Worm (Caenorhabditis elegans) whole organism, L1 larva: ENCODE results near the gene scc-1.

Source experiments
- C16A3.4 ChIP-seq: fragments of 150-350 bp; optimal IDR thresholded peaks from 2 replicates; lab custom pipeline; 2014; ENCODE audit warnings: missing biosample characterization, missing genetic modification characterization
- C34B4.2 ChIP-seq: sonication (generic microtip); optimal IDR thresholded peaks from 2 replicates; lab custom pipeline; 2017; ENCODE audit warnings: mild to moderate bottlenecking, missing genetic modification characterization, missing compliant biosample characterization
- aha-1 ChIP-seq: fragments of 150-350 bp; optimal IDR thresholded peaks from 2 replicates; lab custom pipeline; 2014; ENCODE audit warnings: missing biosample characterization, missing genetic modification characterization
- alr-1 ChIP-seq: fragments of 200-800 bp; sonication (Bioruptor generic); optimal IDR thresholded peaks from 2 replicates; lab custom pipeline; 2018; ENCODE audit warnings: borderline replicate concordance, mild to moderate bottlenecking, missing genetic modification characterization, missing compliant biosample characterization
- aly-2 ChIP-seq: fragments of 150-350 bp; optimal IDR thresholded peaks from 2 replicates; lab custom pipeline; 2014; ENCODE audit warnings: missing biosample characterization, missing genetic modification characterization
- ama-1 ChIP-seq: fragments of 150-350 bp; optimal IDR thresholded peaks from 2 replicates; lab custom pipeline; 2014
- blmp-1 ChIP-seq: fragments of 150-350 bp; optimal IDR thresholded peaks from 2 replicates; lab custom pipeline; 2014; ENCODE audit warnings: missing biosample characterization, missing genetic modification characterization
- ceh-8 ChIP-seq: fragments of 200-800 bp; sonication (Bioruptor generic); optimal IDR thresholded peaks from 2 replicates; lab custom pipeline; 2018; ENCODE audit warnings: mild to moderate bottlenecking, missing genetic modification characterization, moderate library complexity, missing compliant biosample characterization
- dpl-1 ChIP-seq, 3 experiments: fragments of 150-350 bp in 2 of 3; sonication (generic microtip) in 1 of 3; optimal IDR thresholded peaks; 2 replicates each; lab custom pipeline; 2014 to 2017; ENCODE audit warnings: missing biosample characterization in 3 of 3, missing genetic modification characterization in 3 of 3, missing genetic modification reagents in 3 of 3
- dsc-1 ChIP-seq: sonication (generic microtip); optimal IDR thresholded peaks from 2 replicates; lab custom pipeline; 2016; ENCODE audit warnings: mild to moderate bottlenecking, missing genetic modification characterization, missing compliant biosample characterization
- efl-3 ChIP-seq: fragments of 200-800 bp; sonication (Bioruptor generic); optimal IDR thresholded peaks from 2 replicates; lab custom pipeline; 2018; ENCODE audit warnings: mild to moderate bottlenecking, missing genetic modification characterization, missing compliant biosample characterization
- egl-13 ChIP-seq: sonication (generic microtip); optimal IDR thresholded peaks from 2 replicates; lab custom pipeline; 2016; ENCODE audit warnings: missing genotype, missing genetic modification reagents, missing genetic modification characterization, missing compliant biosample characterization
- egl-27 ChIP-seq, 2 experiments: fragments of 150-350 bp in 1 of 2; sonication (generic microtip); optimal IDR thresholded peaks; 3 replicates each; lab custom pipeline; 2017 to 2018; ENCODE audit warnings: missing biosample characterization in 2 of 2, missing genetic modification characterization in 2 of 2, missing genetic modification reagents in 2 of 2
- elt-3 ChIP-seq, 6 experiments: fragments of 150-350 bp in 1 of 6; sonication (generic microtip); optimal IDR thresholded peaks; 2 replicates each; lab custom pipeline; 2017 to 2018; ENCODE audit warnings: missing biosample characterization in 6 of 6, missing genetic modification characterization in 6 of 6, inconsistent platforms in 1 of 6
- ets-5 ChIP-seq: fragments of 200-800 bp; sonication (Bioruptor generic); IDR thresholded peaks from 2 replicates; pipeline ENCODE4 v1.3.6; 2022; ENCODE audit warnings: missing genetic modification characterization, missing compliant biosample characterization
- fkh-10 ChIP-seq: sonication (generic microtip); optimal IDR thresholded peaks from 2 replicates; lab custom pipeline; 2017; ENCODE audit warnings: missing biosample characterization, missing genetic modification reagents, missing genetic modification characterization
- fkh-8 ChIP-seq: sonication (generic microtip); optimal IDR thresholded peaks from 2 replicates; lab custom pipeline; 2016; ENCODE audit warnings: mild to moderate bottlenecking, missing genetic modification characterization, missing compliant biosample characterization
- grh-1 ChIP-seq: fragments of 200-800 bp; sonication (Bioruptor generic); IDR thresholded peaks from 2 replicates; pipeline ENCODE4 v1.3.6; 2022; ENCODE audit warnings: missing genetic modification reagents, missing genetic modification characterization, missing compliant biosample characterization
- hlh-4 ChIP-seq: sonication (generic microtip); optimal IDR thresholded peaks from 2 replicates; lab custom pipeline; 2016; ENCODE audit warnings: mild to moderate bottlenecking, missing genetic modification characterization, missing compliant biosample characterization
- hpl-2 ChIP-seq: fragments of 150-350 bp; optimal IDR thresholded peaks from 2 replicates; lab custom pipeline; 2014; ENCODE audit warnings: missing biosample characterization, missing genetic modification reagents, missing genetic modification characterization
- irx-1 ChIP-seq: sonication (generic microtip); optimal IDR thresholded peaks from 2 replicates; lab custom pipeline; 2016; ENCODE audit warnings: missing genetic modification characterization, missing compliant biosample characterization
- isw-1 ChIP-seq: fragments of 200-800 bp; sonication (Bioruptor generic); IDR thresholded peaks from 2 replicates; pipeline ENCODE4 v1.3.6; 2022; ENCODE audit warnings: missing genetic modification characterization, missing compliant biosample characterization
- jun-1 ChIP-seq: fragments of 150-350 bp; optimal IDR thresholded peaks from 2 replicates; lab custom pipeline; 2014; ENCODE audit warnings: missing biosample characterization, missing genetic modification reagents, missing genetic modification characterization
- lin-13 ChIP-seq: fragments of 150-350 bp; optimal IDR thresholded peaks from 2 replicates; lab custom pipeline; 2014; ENCODE audit warnings: missing biosample characterization, missing genetic modification reagents, missing genetic modification characterization
- lin-14 ChIP-seq: fragments of 200-800 bp; sonication (Bioruptor generic); optimal IDR thresholded peaks from 2 replicates; lab custom pipeline; 2018; ENCODE audit warnings: mild to moderate bottlenecking, missing genetic modification characterization, moderate library complexity, missing compliant biosample characterization
- lin-35 ChIP-seq, 2 experiments: fragments of 150-350 bp; optimal IDR thresholded peaks; 2 replicates each; lab custom pipeline; 2014; ENCODE audit warnings: missing biosample characterization in 2 of 2, missing genetic modification characterization in 2 of 2, missing genetic modification reagents in 2 of 2
- lin-39 ChIP-seq: fragments of 150-350 bp; optimal IDR thresholded peaks from 2 replicates; lab custom pipeline; 2014; ENCODE audit warnings: missing biosample characterization, missing genetic modification reagents, missing genetic modification characterization
- lir-3 ChIP-seq: sonication (generic microtip); optimal IDR thresholded peaks from 2 replicates; lab custom pipeline; 2016; ENCODE audit warnings: mild to moderate bottlenecking, missing genetic modification characterization, moderate library complexity, missing compliant biosample characterization; ENCODE audit not compliant: poor library complexity
- mab-9 ChIP-seq: fragments of 200-800 bp; sonication (Bioruptor generic); IDR thresholded peaks from 2 replicates; pipeline ENCODE4 v1.3.6; 2022; ENCODE audit warnings: missing genetic modification reagents, missing genetic modification characterization, missing compliant biosample characterization
- mdl-1 ChIP-seq, 2 experiments: fragments of 150-350 bp; optimal IDR thresholded peaks; 2 replicates each; lab custom pipeline; 2014 to 2017; ENCODE audit warnings: missing biosample characterization in 2 of 2, missing genetic modification characterization in 2 of 2, inconsistent platforms in 1 of 2
- mef-2 ChIP-seq: fragments of 150-350 bp; optimal IDR thresholded peaks from 2 replicates; lab custom pipeline; 2014; ENCODE audit warnings: missing biosample characterization, missing genetic modification characterization
- mep-1 ChIP-seq: fragments of 150-350 bp; optimal IDR thresholded peaks from 2 replicates; lab custom pipeline; 2014; ENCODE audit warnings: missing biosample characterization, missing genetic modification characterization
- nhr-19 ChIP-seq: fragments of 200-800 bp; sonication (Bioruptor generic); conservative IDR thresholded peaks from 2 replicates; pipeline ENCODE4 v1.3.6; 2022; ENCODE audit warnings: missing genetic modification characterization, missing compliant biosample characterization
- nhr-20 ChIP-seq: sonication (generic microtip); optimal IDR thresholded peaks from 2 replicates; lab custom pipeline; 2016; ENCODE audit warnings: mild to moderate bottlenecking, missing genetic modification characterization, missing compliant biosample characterization
- nhr-237 ChIP-seq: fragments of 150-350 bp; optimal IDR thresholded peaks from 2 replicates; lab custom pipeline; 2014; ENCODE audit warnings: missing biosample characterization, missing genetic modification characterization
- nhr-47 ChIP-seq: sonication (generic microtip); optimal IDR thresholded peaks from 2 replicates; lab custom pipeline; 2016; ENCODE audit warnings: mild to moderate bottlenecking, missing genetic modification characterization, moderate library complexity, missing compliant biosample characterization
- nhr-71 ChIP-seq: sonication (generic microtip); optimal IDR thresholded peaks from 2 replicates; lab custom pipeline; 2016; ENCODE audit warnings: mild to moderate bottlenecking, missing genetic modification characterization, moderate library complexity, missing compliant biosample characterization
- nhr-85 ChIP-seq: sonication (generic microtip); peaks from one replicate; lab custom pipeline; 2016; ENCODE audit warnings: missing genetic modification characterization, inconsistent platforms, missing compliant biosample characterization
- nhr-90 ChIP-seq: sonication (generic microtip); optimal IDR thresholded peaks from 2 replicates; lab custom pipeline; 2016; ENCODE audit warnings: mild to moderate bottlenecking, missing genetic modification characterization, missing compliant biosample characterization; ENCODE audit not compliant: poor library complexity
- pax-3 ChIP-seq: fragments of 200-800 bp; sonication (Bioruptor generic); optimal IDR thresholded peaks from 2 replicates; lab custom pipeline; 2018; ENCODE audit warnings: mild to moderate bottlenecking, missing genetic modification characterization, moderate library complexity, missing compliant biosample characterization
- rnt-1 ChIP-seq: sonication (generic microtip); optimal IDR thresholded peaks from 2 replicates; lab custom pipeline; 2016; ENCODE audit warnings: mild to moderate bottlenecking, missing genetic modification characterization, moderate library complexity, missing compliant biosample characterization
- snu-23 ChIP-seq: sonication (generic microtip); optimal IDR thresholded peaks from 2 replicates; lab custom pipeline; 2016; ENCODE audit warnings: missing genetic modification characterization, missing compliant biosample characterization
- sox-4 ChIP-seq: sonication (generic microtip); optimal IDR thresholded peaks from 2 replicates; lab custom pipeline; 2016; ENCODE audit warnings: missing genetic modification characterization, missing compliant biosample characterization
- sup-37 ChIP-seq: fragments of 200-800 bp; sonication (Bioruptor generic); optimal IDR thresholded peaks from 2 replicates; lab custom pipeline; 2018; ENCODE audit warnings: mild to moderate bottlenecking, missing genetic modification characterization, missing compliant biosample characterization
- tlp-1 ChIP-seq: fragments of 150-350 bp; optimal IDR thresholded peaks from 2 replicates; lab custom pipeline; 2014; ENCODE audit warnings: missing biosample characterization, missing genetic modification characterization
- unc-30 ChIP-seq: sonication (generic microtip); optimal IDR thresholded peaks from 2 replicates; lab custom pipeline; 2017; ENCODE audit warnings: missing biosample characterization, missing genetic modification characterization
- unc-86 ChIP-seq: sonication (generic microtip); optimal IDR thresholded peaks from 2 replicates; lab custom pipeline; 2016; ENCODE audit warnings: missing genetic modification characterization, missing compliant biosample characterization
- vab-15 ChIP-seq: sonication (generic microtip); optimal IDR thresholded peaks from 2 replicates; lab custom pipeline; 2017; ENCODE audit warnings: missing genotype, mild to moderate bottlenecking, missing genetic modification characterization, missing compliant biosample characterization
- zag-1 ChIP-seq: fragments of 150-350 bp; optimal IDR thresholded peaks from 2 replicates; lab custom pipeline; 2014; ENCODE audit warnings: missing biosample characterization, missing genetic modification characterization
- zip-4 ChIP-seq: fragments of 200-800 bp; sonication (Bioruptor generic); optimal IDR thresholded peaks from 2 replicates; lab custom pipeline; 2018; ENCODE audit warnings: mild to moderate bottlenecking, missing genetic modification characterization, moderate library complexity, missing compliant biosample characterization

Gene scc-1

ce11 chrII:4745281-4745680, 46.8 kb downstream of the scc-1 start (continued):
- no peak for TF ChIP-seq ceh-8 (GFP tag; lab: Kevin White, UChicago)
- no peak for TF ChIP-seq sox-4 (tag; lab: Kevin White, UChicago)
- TF ChIP-seq fkh-10 (GFP tag; lab: Kevin White, UChicago), result no peak
- peak; percentile 79 for TF ChIP-seq nhr-71 (tag; lab: Kevin White, UChicago)
- TF ChIP-seq lir-3 (tag; lab: Kevin White, UChicago), result no peak

ce11 chrII:4747063-4747462, 48.5 kb downstream of the scc-1 start:
- TF ChIP-seq grh-1 (GFP tag; lab: Robert Waterston, UW) (0 out of 2 replicates have a peak, but pooled peaks have one; percentile 6), nhr-20 (tag; lab: Kevin White, UChicago) (peak; percentile 24), nhr-71 (tag; lab: Kevin White, UChicago) (peak; percentile 37), jun-1 (tag; lab: Kevin White, UChicago) (no peak), hlh-4 (tag; lab: Kevin White, UChicago) (no peak), egl-13 (tag; lab: Kevin White, UChicago) (no peak), lin-14 (GFP tag; lab: Kevin White, UChicago) (peak; percentile 19), hpl-2 (GFP tag; lab: Kevin White, UChicago) (no peak), nhr-85 (tag; lab: Kevin White, UChicago) (peak; percentile 84), mdl-1 (tag; optimal IDR thresholded peaks at IDR 0.05; lab: Kevin White, UChicago) (peak in 1 of 2 experiments; percentile 44), lir-3 (tag; lab: Kevin White, UChicago) (no peak), aha-1 (tag; lab: Kevin White, UChicago) (no peak), vab-15 (no peak), efl-3 (GFP tag; lab: Kevin White, UChicago) (no peak), pax-3 (no peak), unc-30 (tag; lab: Kevin White, UChicago) (no peak), fkh-10 (GFP tag; lab: Kevin White, UChicago) (no peak), C34B4.2 (tag; lab: Kevin White, UChicago) (no peak), isw-1 (GFP tag; lab: Robert Waterston, UW) (no peak), snu-23 (GFP tag; lab: Kevin White, UChicago) (peak; percentile 5), aly-2 (tag; lab: Kevin White, UChicago) (no peak), alr-1 (no peak), ets-5 (GFP tag; lab: Robert Waterston, UW) (no peak), nhr-237 (tag; lab: Kevin White, UChicago) (no peak), fkh-8 (tag; lab: Kevin White, UChicago) (no peak), lin-39 (tag; lab: Kevin White, UChicago) (no peak), zag-1 (tag; lab: Kevin White, UChicago) (no peak), tlp-1 (tag; lab: Kevin White, UChicago) (no peak), ama-1 (lab: Kevin White, UChicago) (no peak), mef-2 (tag; lab: Kevin White, UChicago) (no peak), unc-86 (no peak), lin-35 (GFP tag; optimal IDR thresholded peaks at IDR 0.05; lab: Kevin White, UChicago) (peak in 1 of 2 experiments; percentile 8), nhr-90 (tag; lab: Kevin White, UChicago) (no peak), egl-27 (tag; optimal IDR thresholded peaks at IDR 0.05; lab: Kevin White, UChicago) (no peak), dpl-1 (GFP tag; optimal IDR thresholded peaks at IDR 0.05; lab: Kevin White, UChicago) (no peak), irx-1 (no peak), elt-3 (tag; optimal IDR thresholded peaks at IDR 0.05; lab: Kevin White, UChicago) (peak in 2 of 6 experiments; percentile 13 to 55), nhr-19 (peak; percentile 40), sup-37 (GFP tag; lab: Kevin White, UChicago) (no peak), blmp-1 (tag; lab: Kevin White, UChicago) (peak; percentile 32), mep-1 (tag; lab: Kevin White, UChicago) (no peak), nhr-47 (tag; lab: Kevin White, UChicago) (peak; percentile 30), mab-9 (GFP tag; lab: Robert Waterston, UW) (no peak), lin-13 (no peak), dsc-1 (tag; lab: Kevin White, UChicago) (no peak), C16A3.4 (tag; lab: Kevin White, UChicago) (no peak), zip-4 (GFP tag; lab: Kevin White, UChicago) (no peak), rnt-1 (tag; lab: Kevin White, UChicago) (no peak)
